Fruit fly (Drosophila melanogaster): Measurements from ENCODE around the gene CG15739.
A peak's percentile ranks its signal among the peaks of the same experiment; 100 is the strongest.

CG15739 gene

DNA sequence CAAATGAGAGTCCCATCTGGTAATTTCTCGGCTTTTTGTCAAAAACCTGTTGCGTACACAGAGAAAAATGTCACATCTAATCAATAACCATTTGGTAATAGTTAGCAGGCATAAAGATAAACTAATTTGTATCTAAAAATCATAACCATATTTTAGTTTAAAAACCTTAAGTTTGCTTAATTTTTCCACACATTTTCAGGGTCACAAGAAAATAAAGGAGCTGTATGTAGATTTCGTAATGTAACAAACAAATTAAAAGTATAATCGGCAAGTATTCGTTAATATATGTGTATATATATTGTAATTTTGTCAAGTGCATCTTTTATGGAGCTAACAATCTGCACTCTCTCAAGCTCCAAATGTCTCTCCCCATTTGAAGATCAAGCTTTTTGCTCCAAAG, 47.8 kb downstream of the CG15739 start (continued):
- TF ChIP-seq CG17328 (GFP tag; IDR thresholded peaks at IDR 0.05) (peak; percentile 82), Hr78 (GFP tag; optimal IDR thresholded peaks at IDR 0.05) (peak in 1 of 2 experiments; percentile 79), dpn (GFP tag; optimal IDR thresholded peaks at IDR 0.05) (peak; percentile 85 to 87), CG9797 (GFP tag; optimal IDR thresholded peaks at IDR 0.05) (no peak), CG13123 (GFP tag; optimal IDR thresholded peaks at IDR 0.05) (peak; percentile 70), Optix (GFP tag; IDR thresholded peaks at IDR 0.05) (no peak), Mad (GFP tag; optimal IDR thresholded peaks at IDR 0.05) (peak; percentile 53), E2f2 (GFP tag; IDR thresholded peaks at IDR 0.05) (peak; percentile 73), jing (GFP tag; optimal IDR thresholded peaks at IDR 0.05) (peak; percentile 75), CG12744 (GFP tag; optimal IDR thresholded peaks at IDR 0.05) (peak; percentile 62), ato (GFP tag; IDR thresholded peaks at IDR 0.05; ENCODE audit: partially characterized antibody) (no peak), chinmo (GFP tag; IDR thresholded peaks at IDR 0.05; ENCODE audit: partially characterized antibody) (no peak), gt (GFP tag; IDR thresholded peaks at IDR 0.05) (0 out of 2 replicates have a peak, but pooled peaks have one; percentile 34), dmrt11E (tag; optimal IDR thresholded peaks at IDR 0.05) (peak; percentile 81), Opbp (GFP tag; IDR thresholded peaks at IDR 0.05; ENCODE audit: partially characterized antibody) (no peak), dmrt99B (tag; optimal IDR thresholded peaks at IDR 0.05) (peak; percentile 95), ash1 (GFP tag; optimal IDR thresholded peaks at IDR 0.05) (no peak), CoRest (tag; optimal IDR thresholded peaks at IDR 0.05) (peak; percentile 96), CG13287 (GFP tag; IDR thresholded peaks at IDR 0.05; ENCODE audit: partially characterized antibody) (no peak), CG2129 (GFP tag; IDR thresholded peaks at IDR 0.05; ENCODE audit: partially characterized antibody) (no peak), cwo (GFP tag; optimal IDR thresholded peaks at IDR 0.05) (peak; percentile 85), CG7987 (GFP tag; optimal IDR thresholded peaks at IDR 0.05) (peak; percentile 66), Gsc (GFP tag; IDR thresholded peaks at IDR 0.05) (peak; percentile 35; the same call in 1 of the 2 replicates), al (GFP tag; IDR thresholded peaks at IDR 0.05) (peak; percentile 84), CG17802 (tag; optimal IDR thresholded peaks at IDR 0.05) (peak; percentile 57), ara (GFP tag; IDR thresholded peaks at IDR 0.05) (peak; percentile 74; the same call in 1 of the 2 replicates), Hr3 (GFP tag; optimal IDR thresholded peaks at IDR 0.05) (peak; percentile 85), Hr51 (GFP tag; optimal IDR thresholded peaks at IDR 0.05) (peak; percentile 43 to 94), pho (GFP tag; optimal IDR thresholded peaks at IDR 0.05) (peak; percentile 72), CG10274 (GFP tag; optimal IDR thresholded peaks at IDR 0.05) (peak; percentile 57), peb (GFP tag; IDR thresholded peaks at IDR 0.05) (peak; percentile 74), bsh (GFP tag; optimal IDR thresholded peaks at IDR 0.05) (peak; percentile 76 to 93), Ets97D (GFP tag; optimal IDR thresholded peaks at IDR 0.05) (peak; percentile 26), row (GFP tag; IDR thresholded peaks at IDR 0.05) (peak; percentile 92), pan (optimal IDR thresholded peaks at IDR 0.05) (no peak), pan (GFP tag; optimal IDR thresholded peaks at IDR 0.05 in 1 of 2, IDR thresholded peaks at IDR 0.05 in 1 of 2) (peak in 1 of 2 experiments; percentile 90), CG10959 (GFP tag; IDR thresholded peaks at IDR 0.05) (peak; percentile 61; the same call in 1 of the 2 replicates), btn (GFP tag; optimal IDR thresholded peaks at IDR 0.05) (no peak), ftz-f1 (GFP tag; optimal IDR thresholded peaks at IDR 0.05) (no peak), CG10267 (tag; optimal IDR thresholded peaks at IDR 0.05) (peak; percentile 88), Oli (tag; optimal IDR thresholded peaks at IDR 0.05) (peak; percentile 93), CG4707 (GFP tag; optimal IDR thresholded peaks at IDR 0.05) (peak; percentile 76), CG2199 (GFP tag; IDR thresholded peaks at IDR 0.05) (0 out of 3 replicates have a peak, but pooled peaks have one; percentile 42), org-1 (GFP tag; optimal IDR thresholded peaks at IDR 0.05) (peak; percentile 84), Bgb (GFP tag; IDR thresholded peaks at IDR 0.05; ENCODE audit: partially characterized antibody) (no peak), mam (GFP tag; optimal IDR thresholded peaks at IDR 0.05) (peak; percentile 79), ind (GFP tag; optimal IDR thresholded peaks at IDR 0.05) (peak; percentile 82), Elba2 (GFP tag; optimal IDR thresholded peaks at IDR 0.05) (no peak), Dip2 (GFP tag; IDR thresholded peaks at IDR 0.05) (0 out of 2 replicates have a peak, but pooled peaks have one; percentile 19), mirr (GFP tag; optimal IDR thresholded peaks at IDR 0.05) (peak; percentile 52)

All from whole organism, embryonic.